Worm (Caenorhabditis elegans): ENCODE data around the gene sea-1.

sea-1 gene

DNA sequence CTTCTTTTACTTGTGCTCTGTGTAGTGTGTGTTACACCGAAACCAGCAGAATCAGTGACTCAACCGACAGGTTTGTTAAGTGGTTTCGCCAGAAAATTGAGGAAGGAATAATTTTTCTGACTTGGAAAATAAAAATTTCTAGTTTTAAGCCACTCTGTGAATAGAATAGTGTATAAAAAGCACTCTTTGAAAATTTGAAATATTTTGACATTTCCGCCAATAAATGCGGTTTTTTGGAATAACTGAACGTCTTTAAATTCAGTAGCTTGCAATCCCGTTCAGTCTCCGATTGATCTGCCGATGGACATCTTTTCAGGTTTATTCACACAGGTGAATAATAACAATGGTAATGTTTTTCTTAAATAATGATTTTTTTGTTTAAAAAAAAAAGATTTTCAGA, 8.9 kb downstream of the sea-1 start, which contains the start of gene F19B10.3:
Gene F19B10.3, plus strand, starts transcription at position 301 of the 400 bp plus-strand sequence.
- TF ChIP-seq F13C5.2 (tag; optimal IDR thresholded peaks at IDR 0.05) (no peak), aly-1 (tag; optimal IDR thresholded peaks at IDR 0.05) (no peak), hmg-4 (GFP tag; optimal IDR thresholded peaks at IDR 0.05) (no peak), scrt-1 (GFP tag; IDR thresholded peaks at IDR 0.05) (no peak), tbx-37 (GFP tag; conservative IDR thresholded peaks at IDR 0.05) (no peak), ets-7 (tag; optimal IDR thresholded peaks at IDR 0.05) (no peak), tbx-11 (GFP tag; IDR thresholded peaks at IDR 0.05) (no peak), hmbx-1 (tag; optimal IDR thresholded peaks at IDR 0.05) (no peak), tra-4 (tag; optimal IDR thresholded peaks at IDR 0.05) (no peak), pes-1 (GFP tag; IDR thresholded peaks at IDR 0.05) (no peak), ama-1 (optimal IDR thresholded peaks at IDR 0.05) (no peak), ceh-13 (GFP tag; optimal IDR thresholded peaks at IDR 0.05) (no peak), ceh-36 (tag; optimal IDR thresholded peaks at IDR 0.05) (no peak), B0310.2 (tag; optimal IDR thresholded peaks at IDR 0.05) (no peak), flt-1 (GFP tag; IDR thresholded peaks at IDR 0.05) (no peak), sea-1 (GFP tag; conservative IDR thresholded peaks at IDR 0.05) (no peak)

DNA sequence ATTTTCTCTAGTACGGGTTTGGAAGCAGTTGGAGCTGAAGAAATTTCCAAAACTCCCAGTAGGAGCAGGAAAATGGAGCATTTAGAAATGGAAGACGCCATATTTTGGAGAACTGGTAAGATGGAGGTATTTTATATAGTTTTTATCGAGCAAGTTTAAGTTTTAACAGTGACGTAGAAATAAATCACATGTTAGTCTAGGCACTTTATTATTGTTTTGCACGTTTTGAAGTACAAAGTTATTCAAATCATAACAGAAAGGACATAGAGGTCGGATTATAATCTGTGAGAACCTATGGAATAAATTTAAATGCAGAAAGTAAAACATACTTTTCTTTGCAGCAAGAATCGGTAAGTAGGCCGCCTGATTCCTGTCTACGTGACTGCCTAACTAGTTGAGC, 9.6 kb downstream of the sea-1 start, which contains the start of gene F19B10.6:
Gene F19B10.6, minus strand, starts transcription at position 101 of the 400 bp plus-strand sequence.
- TF ChIP-seq tra-4 (tag; optimal IDR thresholded peaks at IDR 0.05) (no peak), tbx-37 (GFP tag; conservative IDR thresholded peaks at IDR 0.05) (no peak), ama-1 (optimal IDR thresholded peaks at IDR 0.05) (no peak)

DNA sequence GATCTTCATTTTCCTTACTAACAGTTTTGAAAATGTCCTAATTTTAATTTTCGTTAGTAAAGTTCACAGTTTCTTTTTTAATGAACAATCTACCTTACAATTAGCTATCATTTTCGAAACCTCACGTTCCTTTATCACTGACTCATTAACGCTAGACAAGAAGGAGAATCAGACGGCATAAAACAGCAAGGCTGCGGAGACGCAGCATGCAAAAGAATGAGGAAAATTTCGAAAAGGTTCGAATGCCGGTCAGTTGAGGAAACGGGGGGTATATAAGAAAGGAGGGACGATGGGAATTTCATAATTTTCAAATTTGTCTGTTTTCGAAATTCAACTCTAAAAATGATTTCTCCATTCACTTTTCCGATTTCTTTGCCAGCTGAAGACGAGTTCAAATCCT, 11.5 kb downstream of the sea-1 start, which contains the start of gene F19B10.13:
Gene F19B10.13, plus strand, starts transcription at position 343 of the 400 bp plus-strand sequence.
- TF ChIP-seq flt-1 (GFP tag; IDR thresholded peaks at IDR 0.05) (no peak), hmg-4 (GFP tag; optimal IDR thresholded peaks at IDR 0.05) (no peak), ceh-36 (tag; optimal IDR thresholded peaks at IDR 0.05) (no peak), ceh-13 (GFP tag; optimal IDR thresholded peaks at IDR 0.05) (no peak), sea-1 (GFP tag; conservative IDR thresholded peaks at IDR 0.05) (no peak), scrt-1 (GFP tag; IDR thresholded peaks at IDR 0.05) (no peak), aly-1 (tag; optimal IDR thresholded peaks at IDR 0.05) (no peak), tbx-11 (GFP tag; IDR thresholded peaks at IDR 0.05) (no peak), tra-4 (tag; optimal IDR thresholded peaks at IDR 0.05) (no peak), hnd-1 (tag; optimal IDR thresholded peaks at IDR 0.05) (no peak), tbx-37 (GFP tag; conservative IDR thresholded peaks at IDR 0.05) (no peak), hmbx-1 (tag; optimal IDR thresholded peaks at IDR 0.05) (no peak), ama-1 (optimal IDR thresholded peaks at IDR 0.05) (no peak), ets-7 (tag; optimal IDR thresholded peaks at IDR 0.05) (no peak), F13C5.2 (tag; optimal IDR thresholded peaks at IDR 0.05) (no peak), B0310.2 (tag; optimal IDR thresholded peaks at IDR 0.05) (no peak), pes-1 (GFP tag; IDR thresholded peaks at IDR 0.05) (no peak)

DNA sequence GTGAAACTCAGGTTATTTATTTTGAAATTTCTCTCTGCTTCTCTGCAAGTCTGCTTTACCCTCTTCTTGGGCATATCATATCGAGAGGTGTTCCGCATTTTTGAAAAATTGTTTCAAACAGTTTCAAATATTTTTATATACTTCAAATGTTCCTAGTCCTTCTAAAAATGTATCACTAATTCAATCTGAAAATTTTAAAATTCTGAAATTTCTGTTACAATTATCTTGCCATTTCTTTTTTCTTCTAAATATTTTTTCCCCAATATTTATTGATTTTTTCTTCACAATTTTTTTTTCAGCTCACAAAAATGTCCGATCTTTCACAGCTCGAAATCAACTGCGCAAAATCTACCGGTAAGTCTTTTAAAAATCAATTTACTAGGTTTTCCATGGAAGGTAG, 13.6 kb downstream of the sea-1 start, which contains the start of gene F19B10.4:
Gene F19B10.4, plus strand, starts transcription at position 301 of the 400 bp plus-strand sequence.
- TF ChIP-seq B0310.2 (tag; optimal IDR thresholded peaks at IDR 0.05) = no peak
- TF ChIP-seq aly-1 (tag; optimal IDR thresholded peaks at IDR 0.05) = no peak
- no peak for TF ChIP-seq ama-1 (optimal IDR thresholded peaks at IDR 0.05)
- no peak for TF ChIP-seq F13C5.2 (tag; optimal IDR thresholded peaks at IDR 0.05)
- no peak for TF ChIP-seq tra-4 (tag; optimal IDR thresholded peaks at IDR 0.05)
- no peak for TF ChIP-seq flt-1 (GFP tag; IDR thresholded peaks at IDR 0.05)
- no peak for TF ChIP-seq sea-1 (GFP tag; conservative IDR thresholded peaks at IDR 0.05)
- TF ChIP-seq hmbx-1 (tag; optimal IDR thresholded peaks at IDR 0.05) = no peak
- no peak for TF ChIP-seq hnd-1 (tag; optimal IDR thresholded peaks at IDR 0.05)

DNA sequence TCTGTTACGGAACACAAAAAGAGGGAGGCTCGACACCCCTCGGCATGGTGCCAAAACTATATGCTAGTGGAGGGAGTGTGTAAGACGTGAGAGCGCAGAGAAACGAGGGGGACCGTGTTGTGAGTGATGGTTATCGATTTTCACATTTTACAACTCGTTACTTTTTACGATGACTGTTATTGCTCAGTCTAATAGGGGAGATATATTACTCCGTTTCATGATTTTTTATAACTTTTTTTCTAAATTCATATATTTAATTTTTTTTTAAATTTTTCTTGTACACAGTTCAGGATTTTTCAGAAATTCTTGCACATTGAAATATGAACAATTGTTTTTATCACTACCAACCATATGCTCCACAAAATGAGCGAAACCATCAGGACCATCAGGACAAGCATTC, 18.0 kb downstream of the sea-1 start, which contains the start of gene F19B10.5:
Gene F19B10.5, plus strand, starts transcription at position 301 of the 400 bp plus-strand sequence.
- TF ChIP-seq hmbx-1 (tag; optimal IDR thresholded peaks at IDR 0.05) = no peak
- no peak for TF ChIP-seq B0310.2 (tag; optimal IDR thresholded peaks at IDR 0.05)
- TF ChIP-seq tbx-37 (GFP tag; conservative IDR thresholded peaks at IDR 0.05) = no peak
- TF ChIP-seq ceh-13 (GFP tag; optimal IDR thresholded peaks at IDR 0.05) = no peak
- no peak for TF ChIP-seq tra-4 (tag; optimal IDR thresholded peaks at IDR 0.05)
- TF ChIP-seq scrt-1 (GFP tag; IDR thresholded peaks at IDR 0.05) = no peak
- no peak for TF ChIP-seq tbx-11 (GFP tag; IDR thresholded peaks at IDR 0.05)
- no peak for TF ChIP-seq flt-1 (GFP tag; IDR thresholded peaks at IDR 0.05)
- no peak for TF ChIP-seq ets-7 (tag; optimal IDR thresholded peaks at IDR 0.05)
- no peak for TF ChIP-seq ama-1 (optimal IDR thresholded peaks at IDR 0.05)
- TF ChIP-seq hnd-1 (tag; optimal IDR thresholded peaks at IDR 0.05) = no peak

DNA sequence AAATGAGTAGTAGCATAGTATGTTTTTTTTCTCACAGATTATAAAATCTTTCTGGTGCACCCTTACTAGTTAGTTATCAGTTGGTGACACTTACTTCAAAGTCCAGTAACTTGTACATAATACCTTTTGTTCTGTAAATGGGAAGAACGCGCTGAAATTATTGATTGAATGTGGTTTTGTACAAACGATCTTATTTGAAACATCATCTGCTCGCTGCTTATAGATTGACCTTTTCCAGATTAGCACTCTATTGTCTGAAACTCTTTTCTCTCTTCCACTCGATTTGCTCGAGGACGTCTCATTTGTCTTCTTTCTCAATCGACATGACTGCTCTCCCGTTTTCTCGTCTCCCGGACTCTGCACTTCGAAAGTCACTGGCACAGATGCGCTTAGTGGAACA, 26.3 kb downstream of the sea-1 start, which contains the start of gene fbxb-33:
Gene fbxb-33, plus strand, starts transcription at position 301 of the 400 bp plus-strand sequence.
- no peak for TF ChIP-seq B0310.2 (tag; optimal IDR thresholded peaks at IDR 0.05)
- no peak for TF ChIP-seq hnd-1 (tag; optimal IDR thresholded peaks at IDR 0.05)
- no peak for TF ChIP-seq ets-7 (tag; optimal IDR thresholded peaks at IDR 0.05)
- TF ChIP-seq aly-1 (tag; optimal IDR thresholded peaks at IDR 0.05) = no peak
- no peak for TF ChIP-seq sea-1 (GFP tag; conservative IDR thresholded peaks at IDR 0.05)
- no peak for TF ChIP-seq tbx-37 (GFP tag; conservative IDR thresholded peaks at IDR 0.05)
- no peak for TF ChIP-seq tbx-11 (GFP tag; IDR thresholded peaks at IDR 0.05)
- no peak for TF ChIP-seq F13C5.2 (tag; optimal IDR thresholded peaks at IDR 0.05)

DNA sequence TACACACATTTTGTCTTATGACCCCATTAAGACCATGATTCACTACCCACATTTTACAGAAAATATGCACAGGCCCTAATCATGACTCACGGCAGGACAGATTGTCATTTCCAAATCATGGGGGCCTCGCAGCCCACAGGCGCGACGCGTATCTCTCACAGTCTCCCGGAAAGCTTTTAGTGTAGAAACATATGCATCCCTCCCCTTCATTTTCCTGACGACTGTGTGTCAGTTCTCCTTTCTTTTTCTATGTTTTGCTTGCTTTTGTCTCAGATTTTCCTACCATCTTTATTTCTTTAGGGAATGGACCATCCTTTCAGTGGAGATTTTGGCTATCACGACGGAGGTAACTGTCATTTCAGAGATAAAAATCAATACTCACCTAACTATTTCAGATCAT, 32.2 kb downstream of the sea-1 start, which contains the start of gene M151.1:
Gene M151.1, plus strand, starts transcription at position 301 of the 400 bp plus-strand sequence.
- no peak for TF ChIP-seq ceh-36 (tag; optimal IDR thresholded peaks at IDR 0.05)
- no peak for TF ChIP-seq flt-1 (GFP tag; IDR thresholded peaks at IDR 0.05)
- TF ChIP-seq scrt-1 (GFP tag; IDR thresholded peaks at IDR 0.05) = no peak
- TF ChIP-seq sea-1 (GFP tag; conservative IDR thresholded peaks at IDR 0.05) = no peak
- TF ChIP-seq hmg-4 (GFP tag; optimal IDR thresholded peaks at IDR 0.05) = no peak
- TF ChIP-seq pes-1 (GFP tag; IDR thresholded peaks at IDR 0.05) = no peak
- TF ChIP-seq B0310.2 (tag; optimal IDR thresholded peaks at IDR 0.05) = no peak
- TF ChIP-seq ama-1 (optimal IDR thresholded peaks at IDR 0.05) = no peak
- TF ChIP-seq hnd-1 (tag; optimal IDR thresholded peaks at IDR 0.05) = no peak

DNA sequence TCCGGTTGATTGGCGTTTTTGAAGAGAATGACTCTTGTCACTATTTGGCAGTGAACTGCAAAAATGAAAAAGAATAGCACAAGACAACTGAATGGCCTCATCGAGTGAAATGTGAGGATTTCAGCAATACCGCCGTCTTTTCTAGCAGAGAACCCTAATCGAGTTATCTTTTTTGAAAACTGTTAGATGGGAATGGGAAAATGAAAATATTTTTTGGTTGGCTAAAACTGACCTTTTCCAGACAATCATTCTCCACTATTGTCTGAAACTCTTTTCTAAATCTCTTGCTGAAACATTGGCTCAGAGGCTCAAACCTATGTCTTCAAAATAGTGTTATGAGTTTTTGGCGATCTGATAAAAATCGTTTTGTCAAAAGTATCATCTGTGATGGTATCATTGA, 33.2 kb downstream of the sea-1 start, which contains the start of gene M151.10:
Gene M151.10, minus strand, starts transcription at position 101 of the 400 bp plus-strand sequence.
- TF ChIP-seq aly-1 (tag; optimal IDR thresholded peaks at IDR 0.05) (no peak), hmg-4 (GFP tag; optimal IDR thresholded peaks at IDR 0.05) (no peak)
